Worm (Caenorhabditis elegans): Measurements from ENCODE around the gene idpa-1.
"Not testable (repeated sequence)": the region's sequence is repeated elsewhere in the genome, so short reads cannot be mapped to it uniquely, and the experiment has no call there.

DNA sequence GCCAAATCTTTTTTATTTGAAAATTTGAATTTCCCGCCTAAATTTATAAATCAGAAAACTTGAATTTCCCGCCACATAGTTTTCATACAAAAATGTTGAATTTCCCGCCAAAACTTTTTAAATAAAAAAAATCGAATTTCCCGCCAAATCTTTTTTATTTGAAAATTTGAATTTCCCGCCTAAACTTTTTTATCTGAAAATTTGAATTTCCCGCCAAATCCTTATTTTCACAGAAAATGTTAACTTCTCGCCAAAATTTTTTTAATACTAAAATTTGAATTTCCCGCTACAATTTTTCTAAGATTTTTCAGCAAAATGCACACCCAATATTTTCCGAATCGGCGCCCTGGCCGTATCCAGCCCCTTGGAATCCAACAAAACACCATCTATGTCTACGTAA is 19.0 kb downstream of the idpa-1 start, which contains the start of gene F56F11.2:
- TF ChIP-seq him-1, dao-5, W03F9.2 (tag; optimal IDR thresholded peaks at IDR 0.05): not testable (repeated sequence)

Measured in whole organism, L4/young adult.